Worm (Caenorhabditis elegans): Measurements from ENCODE around the gene nhr-249.

ce11 chrIV:7009531-7009930 is 37.2 kb upstream of the nhr-249 start, which contains the start of gene C25A8.2:
- no peak for TF ChIP-seq flt-1 (GFP tag; IDR thresholded peaks at IDR 0.05)
- no peak for TF ChIP-seq ref-1 (GFP tag; conservative IDR thresholded peaks at IDR 0.05)
- TF ChIP-seq T22C8.4 (GFP tag; IDR thresholded peaks at IDR 0.05), result no peak

Measured in whole organism, midembryonic.